Fruit fly (Drosophila melanogaster) Kc167 (cell line): Measurements from ENCODE around the gene Golgin84.

Source experiments
- Sin3A ChIP-seq: fragments of >200 bp; optimal IDR thresholded peaks from 2 replicates; lab custom pipeline; 2018; ENCODE audit warnings: missing external identifiers
- h ChIP-seq: fragments of >200 bp; optimal IDR thresholded peaks from 3 replicates; lab custom pipeline; 2018; ENCODE audit warnings: missing external identifiers
- insv ChIP-seq: fragments of >200 bp; optimal IDR thresholded peaks from 3 replicates; lab custom pipeline; 2018; ENCODE audit warnings: missing external identifiers
- psq ChIP-seq: fragments of >200 bp; optimal IDR thresholded peaks from 2 replicates; lab custom pipeline; 2017; ENCODE audit warnings: missing external identifiers

DNA sequence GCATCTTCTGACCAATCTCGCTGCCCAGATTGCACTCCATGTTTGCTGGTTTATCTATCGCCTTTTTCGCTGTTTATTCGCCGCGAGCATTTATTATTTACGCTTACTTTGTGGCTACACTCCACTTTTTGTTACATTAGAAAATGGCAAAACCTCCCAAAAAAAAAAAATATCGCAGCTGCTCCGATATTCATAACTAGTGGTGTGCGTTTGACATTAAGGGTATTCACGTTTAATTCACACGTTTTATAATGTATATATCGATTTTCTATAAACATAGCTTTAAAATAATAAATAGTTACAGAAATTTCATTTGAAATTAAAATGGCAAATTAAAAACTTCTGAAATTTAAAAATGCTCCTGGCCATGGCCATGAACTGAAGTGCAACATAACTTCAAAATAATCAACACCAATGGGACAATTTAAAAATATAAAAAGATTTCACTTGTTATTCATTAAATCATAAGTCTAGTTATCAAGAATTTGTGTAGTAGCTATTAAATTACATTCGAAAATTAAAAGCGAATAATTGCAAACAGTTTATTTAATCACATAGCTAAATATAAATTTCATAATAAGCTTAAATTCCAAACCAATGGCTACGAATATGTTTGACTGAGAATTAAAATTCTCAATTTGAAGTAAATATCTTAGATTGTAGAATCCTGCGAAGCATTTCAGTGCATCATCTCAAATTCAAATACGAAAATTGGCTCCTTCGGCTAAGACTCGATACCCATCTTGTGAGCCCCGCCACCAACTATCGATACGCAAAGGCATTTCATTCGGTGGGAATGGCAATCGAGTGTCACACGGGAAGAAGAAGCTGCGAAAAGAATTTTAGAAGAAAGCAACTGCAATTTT lies 39.3 kb downstream of the Golgin84 start, which contains the start of the genes Nab2 and BRWD3:
- no peak for TF ChIP-seq Sin3A
- TF ChIP-seq h: no peak
- TF ChIP-seq psq (lab: Kevin White, UChicago): no peak
- no peak for TF ChIP-seq insv
